Fruit fly (Drosophila melanogaster) whole organism, embryonic: Measurements from ENCODE around the gene Set2.

Experiments used
- Aef1 ChIP-seq: fragments of 200-800 bp; sonication (Bioruptor generic); IDR thresholded peaks from 3 replicates; pipeline ENCODE4 v1.3.6; 2022; ENCODE audit warnings: missing biosample characterization, missing genetic modification characterization
- BtbVII ChIP-seq: fragments of 200-800 bp; sonication (Bioruptor generic); optimal IDR thresholded peaks from 3 replicates; lab custom pipeline; 2017; ENCODE audit warnings: missing biosample characterization, mild to moderate bottlenecking, missing genetic modification characterization
- CG10267 ChIP-seq: fragments of 200-800 bp; sonication (Bioruptor generic); optimal IDR thresholded peaks from 2 replicates; lab custom pipeline; 2018; ENCODE audit warnings: missing biosample characterization, mild to moderate bottlenecking, missing genetic modification characterization, moderate library complexity
- CG11093 ChIP-seq: fragments of 200-800 bp; sonication (Bioruptor generic); IDR thresholded peaks from 3 replicates; pipeline ENCODE4 v1.3.6; 2022; ENCODE audit warnings: missing biosample characterization, missing genetic modification characterization
- CG11247 ChIP-seq: fragments of 200-800 bp; sonication (Bioruptor generic); IDR thresholded peaks from 2 replicates; pipeline ENCODE4 v1.3.6; 2022; ENCODE audit warnings: missing biosample characterization, missing genetic modification characterization
- CG12942 ChIP-seq: fragments of 200-800 bp; sonication (Bioruptor generic); optimal IDR thresholded peaks from 3 replicates; lab custom pipeline; 2016; ENCODE audit warnings: missing biosample characterization, missing genetic modification characterization
- CG13424 ChIP-seq: fragments of 200-800 bp; sonication (Bioruptor generic); optimal IDR thresholded peaks from 2 replicates; lab custom pipeline; 2019; ENCODE audit warnings: missing biosample characterization, mild to moderate bottlenecking, missing genetic modification characterization, moderate library complexity
- CG14014 ChIP-seq: fragments of 200-800 bp; sonication (Bioruptor generic); IDR thresholded peaks from 2 replicates; pipeline ENCODE4 v1.3.6; 2022; ENCODE audit warnings: missing biosample characterization, missing genetic modification characterization
- CG14860 ChIP-seq: fragments of 200-800 bp; sonication (Bioruptor generic); IDR thresholded peaks from 3 replicates; pipeline ENCODE4 v1.3.6; 2022; ENCODE audit warnings: missing biosample characterization, missing genetic modification characterization; ENCODE audit not compliant: partially characterized antibody
- CG17802 ChIP-seq: fragments of 200-800 bp; sonication (Bioruptor generic); optimal IDR thresholded peaks from 2 replicates; lab custom pipeline; 2018; ENCODE audit warnings: missing biosample characterization, mild to moderate bottlenecking, missing genetic modification characterization, moderate library complexity
- CG30403 ChIP-seq: fragments of 200-800 bp; sonication (Bioruptor generic); optimal IDR thresholded peaks from 3 replicates; lab custom pipeline; 2016; ENCODE audit warnings: missing biosample characterization, missing genetic modification characterization
- CG32532 ChIP-seq: fragments of 200-800 bp; sonication (Bioruptor generic); IDR thresholded peaks from 2 replicates; pipeline ENCODE4 v1.3.6; 2022; ENCODE audit warnings: missing biosample characterization, missing genetic modification characterization
- CG32772 ChIP-seq: fragments of 200-800 bp; sonication (Bioruptor generic); IDR thresholded peaks from 2 replicates; pipeline ENCODE4 v1.3.6; 2022; ENCODE audit warnings: missing biosample characterization, missing genetic modification characterization
- CG4854 ChIP-seq: fragments of 200-800 bp; sonication (Bioruptor generic); optimal IDR thresholded peaks from 2 replicates; lab custom pipeline; 2016; ENCODE audit warnings: missing biosample characterization, missing genetic modification characterization, inconsistent platforms
- CG5953 ChIP-seq: fragments of 200-800 bp; sonication (Bioruptor generic); IDR thresholded peaks from 2 replicates; pipeline ENCODE4 v1.3.6; 2022; ENCODE audit warnings: missing biosample characterization, missing genetic modification characterization
- CG6854 ChIP-seq: fragments of 200-800 bp; sonication (Bioruptor generic); optimal IDR thresholded peaks from 3 replicates; lab custom pipeline; 2017; ENCODE audit warnings: missing biosample characterization, mild to moderate bottlenecking, missing genetic modification characterization
- CG7556 ChIP-seq: fragments of 200-800 bp; sonication (Bioruptor generic); optimal IDR thresholded peaks from 2 replicates; lab custom pipeline; 2017; ENCODE audit warnings: missing biosample characterization, mild to moderate bottlenecking, missing genetic modification characterization
- CG7786 ChIP-seq: fragments of 200-800 bp; sonication (Bioruptor generic); optimal IDR thresholded peaks from 2 replicates; lab custom pipeline; 2016; ENCODE audit warnings: missing biosample characterization, missing genetic modification characterization
- CG8290 ChIP-seq, 3 experiments: fragments of 200-800 bp; sonication (Bioruptor generic); optimal IDR thresholded peaks; 2 replicates each; lab custom pipeline; 2016 to 2019; ENCODE audit warnings: missing biosample characterization in 3 of 3, missing genetic modification characterization in 3 of 3, mild to moderate bottlenecking in 2 of 3, moderate library complexity in 1 of 3
- CG9932 ChIP-seq: fragments of 200-800 bp; sonication (Bioruptor generic); IDR thresholded peaks from 2 replicates; pipeline ENCODE4 v1.3.6; 2022; ENCODE audit warnings: missing biosample characterization, missing genetic modification characterization
- CoRest ChIP-seq: fragments of 200-800 bp; sonication (Bioruptor generic); optimal IDR thresholded peaks from 3 replicates; lab custom pipeline; 2018; ENCODE audit warnings: missing biosample characterization, mild to moderate bottlenecking, missing genetic modification characterization, moderate library complexity
- CrebB ChIP-seq: fragments of 200-800 bp; sonication (Bioruptor generic); optimal IDR thresholded peaks from 3 replicates; lab custom pipeline; 2018; ENCODE audit warnings: missing biosample characterization, mild to moderate bottlenecking, missing genetic modification characterization
- Ets65A ChIP-seq: fragments of 200-800 bp; sonication (Bioruptor generic); peaks from one replicate; lab custom pipeline; 2016; ENCODE audit warnings: missing biosample characterization, missing genetic modification characterization
- HLH3B ChIP-seq: fragments of 200-800 bp; sonication (Bioruptor generic); IDR thresholded peaks from 2 replicates; pipeline ENCODE4 v1.3.6; 2022; ENCODE audit warnings: missing biosample characterization, missing genetic modification characterization
- Jarid2 ChIP-seq: fragments of 200-800 bp; sonication (Bioruptor generic); optimal IDR thresholded peaks from 3 replicates; lab custom pipeline; 2017; ENCODE audit warnings: mild to moderate bottlenecking, missing biosample characterization, missing genetic modification reagents, missing genetic modification characterization
- Mes4 ChIP-seq: fragments of 200-800 bp; sonication (Bioruptor generic); optimal IDR thresholded peaks from 2 replicates; lab custom pipeline; 2016; ENCODE audit warnings: missing biosample characterization, missing genetic modification characterization
- PHDP ChIP-seq: fragments of 200-800 bp; sonication (Bioruptor generic); optimal IDR thresholded peaks from 3 replicates; lab custom pipeline; 2018; ENCODE audit warnings: missing biosample characterization, mild to moderate bottlenecking, missing genetic modification characterization, moderate library complexity
- Pdp1 ChIP-seq, 2 experiments: fragments of 200-800 bp; sonication (Bioruptor generic); optimal IDR thresholded peaks; 3 replicates each; lab custom pipeline; 2016; ENCODE audit warnings: missing biosample characterization in 2 of 2, missing genetic modification characterization in 2 of 2, mild to moderate bottlenecking in 1 of 2, moderate library complexity in 1 of 2
- Xbp1 ChIP-seq: fragments of 200-800 bp; sonication (Bioruptor generic); optimal IDR thresholded peaks from 3 replicates; lab custom pipeline; 2016; ENCODE audit warnings: missing biosample characterization, mild to moderate bottlenecking, missing genetic modification characterization
- ara ChIP-seq: fragments of 200-800 bp; sonication (Bioruptor generic); IDR thresholded peaks from 2 replicates; pipeline ENCODE4 v1.3.6; 2022; ENCODE audit warnings: missing biosample characterization, missing genetic modification characterization
- bcd ChIP-seq: fragments of 200-800 bp; sonication (Bioruptor generic); optimal IDR thresholded peaks from 2 replicates; lab custom pipeline; 2017; ENCODE audit warnings: missing biosample characterization, mild to moderate bottlenecking, missing genetic modification characterization
- bsh ChIP-seq, 2 experiments: fragments of 200-800 bp; sonication (Bioruptor generic); optimal IDR thresholded peaks; 2 replicates each; lab custom pipeline; 2017 to 2018; ENCODE audit warnings: mild to moderate bottlenecking in 2 of 2, missing biosample characterization in 2 of 2, missing genetic modification characterization in 2 of 2, moderate library complexity in 1 of 2
- cato ChIP-seq: fragments of 200-800 bp; sonication (Bioruptor generic); optimal IDR thresholded peaks from 2 replicates; lab custom pipeline; 2016; ENCODE audit warnings: missing biosample characterization, missing genetic modification characterization, borderline replicate concordance
- chif ChIP-seq, 2 experiments: fragments of 200-800 bp; sonication (Bioruptor generic); optimal IDR thresholded peaks; 3 replicates each; lab custom pipeline; 2016; ENCODE audit warnings: missing biosample characterization in 2 of 2, missing genetic modification characterization in 2 of 2
- dysf ChIP-seq: fragments of 200-800 bp; sonication (Bioruptor generic); IDR thresholded peaks from 3 replicates; pipeline ENCODE4 v1.3.6; 2022; ENCODE audit warnings: missing biosample characterization, missing genetic modification characterization
- ftz-f1 ChIP-seq: fragments of 200-800 bp; sonication (Bioruptor generic); optimal IDR thresholded peaks from 2 replicates; lab custom pipeline; 2016; ENCODE audit warnings: missing biosample characterization, missing genetic modification characterization
- gcm ChIP-seq: fragments of 200-800 bp; sonication (Bioruptor generic); optimal IDR thresholded peaks from 2 replicates; lab custom pipeline; 2019; ENCODE audit warnings: missing biosample characterization, mild to moderate bottlenecking, missing genetic modification characterization, moderate library complexity
- h ChIP-seq: fragments of >200 bp; optimal IDR thresholded peaks from 2 replicates; lab custom pipeline; 2017
- hb ChIP-seq: fragments of 200-800 bp; sonication (Bioruptor generic); IDR thresholded peaks from 3 replicates; pipeline ENCODE4 v1.3.6; 2022; ENCODE audit warnings: missing biosample characterization, missing genetic modification characterization; ENCODE audit not compliant: partially characterized antibody
- hth ChIP-seq: fragments of >200 bp; optimal IDR thresholded peaks from 2 replicates; lab custom pipeline; 2017; ENCODE audit warnings: inconsistent platforms
- jigr1 ChIP-seq: fragments of 200-800 bp; sonication (Bioruptor generic); IDR thresholded peaks from 3 replicates; pipeline ENCODE4 v1.3.6; 2022; ENCODE audit warnings: missing biosample characterization, missing genetic modification characterization
- ken ChIP-seq: fragments of 200-800 bp; sonication (Bioruptor generic); IDR thresholded peaks from 3 replicates; pipeline ENCODE4 v1.3.6; 2022; ENCODE audit warnings: missing biosample characterization, missing genetic modification characterization
- nom ChIP-seq: fragments of 200-800 bp; sonication (Bioruptor generic); optimal IDR thresholded peaks from 2 replicates; lab custom pipeline; 2017; ENCODE audit warnings: missing biosample characterization, missing genetic modification characterization, mild to moderate bottlenecking, moderate library complexity, missing genetic modification reagents
- otp ChIP-seq: fragments of 200-800 bp; sonication (Bioruptor generic); IDR thresholded peaks from 3 replicates; pipeline ENCODE4, ENCODE4 v1.3.6; 2022; ENCODE audit warnings: missing biosample characterization, missing genetic modification characterization
- sqz ChIP-seq: fragments of 200-800 bp; sonication (Bioruptor generic); optimal IDR thresholded peaks from 3 replicates; lab custom pipeline; 2018; ENCODE audit warnings: missing biosample characterization, mild to moderate bottlenecking, missing genetic modification characterization
- tap ChIP-seq: fragments of 200-800 bp; optimal IDR thresholded peaks from 3 replicates; lab custom pipeline; 2019; ENCODE audit warnings: missing biosample characterization, mild to moderate bottlenecking, missing genetic modification characterization, moderate library complexity
- trem ChIP-seq: fragments of 200-800 bp; optimal IDR thresholded peaks from 3 replicates; lab custom pipeline; 2019; ENCODE audit warnings: missing biosample characterization, mild to moderate bottlenecking, missing genetic modification characterization, moderate library complexity
- unpg ChIP-seq: fragments of 200-800 bp; sonication (Bioruptor generic); optimal IDR thresholded peaks from 3 replicates; lab custom pipeline; 2018; ENCODE audit warnings: missing biosample characterization, mild to moderate bottlenecking, missing genetic modification characterization, moderate library complexity

The Set2 gene

dm6 chrX:13403962-13404830, 8.8 kb upstream of the Set2 start, which contains the start of gene GstT4 (continued):
- TF ChIP-seq CG11093 (GFP tag; lab: Robert Waterston, UW) = no peak
- peak; percentile 86 for TF ChIP-seq CG7786 (GFP tag; lab: Kevin White, UChicago)
- no peak for TF ChIP-seq CrebB (tag; lab: Kevin White, UChicago)
- TF ChIP-seq chif (GFP tag; optimal IDR thresholded peaks at IDR 0.05; lab: Kevin White, UChicago) = peak in 1 of 2 experiments; percentile 13
- TF ChIP-seq Mes4 (GFP tag; lab: Kevin White, UChicago) = peak; percentile 22
- no peak for TF ChIP-seq CG14860
- TF ChIP-seq Pdp1 (GFP tag; optimal IDR thresholded peaks at IDR 0.05; lab: Kevin White, UChicago) = peak; percentile 43 to 47
- TF ChIP-seq bsh (GFP tag; optimal IDR thresholded peaks at IDR 0.05; lab: Kevin White, UChicago) = peak; percentile 4 to 94
- TF ChIP-seq CoRest = peak; percentile 59
- 0 out of 2 replicates have a peak, but pooled peaks have one; percentile 20 for TF ChIP-seq CG14014 (GFP tag; lab: Robert Waterston, UW)
- peak; percentile 65 for TF ChIP-seq CG30403 (GFP tag; lab: Kevin White, UChicago)
- peak; percentile 46; the same call in 2 of the 3 replicates for TF ChIP-seq jigr1 (GFP tag; lab: Robert Waterston, UW)
- TF ChIP-seq CG7556 (GFP tag; lab: Kevin White, UChicago) = peak; percentile 68
- TF ChIP-seq ara (GFP tag; lab: Robert Waterston, UW) = no peak
- no peak for TF ChIP-seq trem (tag; lab: Kevin White, UChicago)
- peak; percentile 23 for TF ChIP-seq CG12942
- no peak for TF ChIP-seq tap (tag; lab: Kevin White, UChicago)
- 0 out of 3 replicates have a peak, but pooled peaks have one; percentile 35 for TF ChIP-seq ken
- TF ChIP-seq PHDP (tag; lab: Kevin White, UChicago) = no peak
- peak; percentile 1 for TF ChIP-seq BtbVII (GFP tag; lab: Kevin White, UChicago)
- peak; percentile 49 for TF ChIP-seq Xbp1 (GFP tag; lab: Kevin White, UChicago)
- no peak for TF ChIP-seq hth
- peak; percentile 66 for TF ChIP-seq Jarid2 (GFP tag; lab: Kevin White, UChicago)
- TF ChIP-seq bcd (GFP tag; lab: Kevin White, UChicago) = peak; percentile 39
- peak; percentile 44 for TF ChIP-seq CG6854 (GFP tag; lab: Kevin White, UChicago)
- no peak for TF ChIP-seq ftz-f1 (GFP tag; lab: Kevin White, UChicago)
- peak; percentile 1 for TF ChIP-seq unpg (GFP tag; lab: Kevin White, UChicago)
- peak; percentile 50 for TF ChIP-seq CG11247
- TF ChIP-seq HLH3B (GFP tag; lab: Robert Waterston, UW) = peak; percentile 44; the same call in 1 of the 2 replicates
- TF ChIP-seq hb (GFP tag; lab: Robert Waterston, UW) = no peak
- TF ChIP-seq CG4854 (GFP tag; lab: Kevin White, UChicago) = no peak
- no peak for TF ChIP-seq gcm (GFP tag; lab: Kevin White, UChicago)
- TF ChIP-seq CG32532 (GFP tag; lab: Robert Waterston, UW) = peak; percentile 49; the same call in 1 of the 2 replicates
- TF ChIP-seq cato = no peak
- peak; percentile 86 for TF ChIP-seq CG32772 (GFP tag; lab: Robert Waterston, UW)
- no peak for TF ChIP-seq CG10267
- TF ChIP-seq otp = 0 out of 3 replicates have a peak, but pooled peaks have one; percentile 34
- TF ChIP-seq nom (GFP tag; lab: Kevin White, UChicago) = peak; percentile 99
- TF ChIP-seq CG17802 (tag; lab: Kevin White, UChicago) = no peak
- peak; percentile 83 for TF ChIP-seq sqz
- TF ChIP-seq dysf (GFP tag; lab: Robert Waterston, UW) = peak; percentile 59; the same call in 2 of the 3 replicates
- TF ChIP-seq h = no peak
- TF ChIP-seq Ets65A (GFP tag; lab: Kevin White, UChicago) = peak; percentile 84
- TF ChIP-seq Aef1 (GFP tag; lab: Robert Waterston, UW) = peak; percentile 69; the same call in 2 of the 3 replicates
- TF ChIP-seq CG8290 (GFP tag; optimal IDR thresholded peaks at IDR 0.05; lab: Kevin White, UChicago) = no peak
- peak in 1 of 2 experiments; percentile 19 for TF ChIP-seq CG8290 (tag; optimal IDR thresholded peaks at IDR 0.05; lab: Kevin White, UChicago)
- TF ChIP-seq CG9932 (GFP tag; lab: Robert Waterston, UW) = peak; percentile 76
- peak; percentile 48 for TF ChIP-seq CG13424 (tag; lab: Kevin White, UChicago)
- peak; percentile 42; the same call in 1 of the 2 replicates for TF ChIP-seq CG5953 (GFP tag; lab: Robert Waterston, UW)
